Worm (Caenorhabditis elegans) whole organism, young adult: Measurements from ENCODE around the gene F13H10.5.

Source experiments
- C17E4.6 ChIP-seq: fragments of 200-800 bp; sonication (Bioruptor generic); IDR thresholded peaks from 2 replicates; pipeline ENCODE4 v1.3.6; 2022; ENCODE audit warnings: missing genetic modification reagents, missing genetic modification characterization, missing compliant biosample characterization
- F10E7.11 ChIP-seq: sonication (generic microtip); optimal IDR thresholded peaks from 2 replicates; lab custom pipeline; 2017; ENCODE audit warnings: mild to moderate bottlenecking, missing genetic modification characterization, moderate library complexity, missing compliant biosample characterization
- F22D6.2 ChIP-seq: sonication (generic microtip); optimal IDR thresholded peaks from 2 replicates; lab custom pipeline; 2016; ENCODE audit warnings: mild to moderate bottlenecking, missing genetic modification characterization, missing compliant biosample characterization
- F23B12.7 ChIP-seq: sonication (generic microtip); optimal IDR thresholded peaks from 2 replicates; lab custom pipeline; 2017; ENCODE audit warnings: missing genetic modification characterization, mild to moderate bottlenecking, missing compliant biosample characterization, antibody characterized with exemption, moderate library complexity; ENCODE audit not compliant: insufficient read depth
- F39B2.1 ChIP-seq: fragments of 200-800 bp; sonication (Bioruptor generic); IDR thresholded peaks from 2 replicates; pipeline ENCODE4 v1.3.6; 2022; ENCODE audit warnings: missing genetic modification reagents, missing genetic modification characterization, missing compliant biosample characterization
- F49E8.2 ChIP-seq: sonication (generic microtip); optimal IDR thresholded peaks from 3 replicates; lab custom pipeline; 2017; ENCODE audit warnings: missing genetic modification characterization, mild to moderate bottlenecking, missing compliant biosample characterization, antibody characterized with exemption, moderate library complexity; ENCODE audit not compliant: insufficient read depth
- F57C9.4 ChIP-seq: sonication (generic microtip); optimal IDR thresholded peaks from 2 replicates; lab custom pipeline; 2017; ENCODE audit warnings: mild to moderate bottlenecking, missing genetic modification characterization, missing compliant biosample characterization
- Y56A3A.18 ChIP-seq: fragments of 200-800 bp; sonication (Bioruptor generic); IDR thresholded peaks from 2 replicates; pipeline ENCODE4 v1.3.6; 2022; ENCODE audit warnings: missing genetic modification reagents, missing genetic modification characterization, missing compliant biosample characterization
- ccch-3 ChIP-seq: fragments of 200-800 bp; sonication (Bioruptor generic); optimal IDR thresholded peaks from 2 replicates; lab custom pipeline; 2018; ENCODE audit warnings: mild to moderate bottlenecking, missing genetic modification characterization, missing compliant biosample characterization
- cebp-1 ChIP-seq, 2 experiments: fragments of 200-800 bp in 1 of 2; sonication (Bioruptor generic) in 1 of 2; sonication (generic microtip) in 1 of 2; IDR thresholded peaks in 1 of 2; optimal IDR thresholded peaks in 1 of 2; 2 replicates each; pipeline versions ENCODE4 v1.3.6 to Lab custom; 2017 to 2022; ENCODE audit warnings: missing compliant biosample characterization in 2 of 2, missing genetic modification characterization in 2 of 2, mild to moderate bottlenecking in 1 of 2, missing genetic modification reagents in 1 of 2, moderate library complexity in 1 of 2
- egl-18 ChIP-seq: fragments of 200-800 bp; sonication (Bioruptor generic); IDR thresholded peaks from 2 replicates; pipeline ENCODE4 v1.3.6; 2022; ENCODE audit warnings: missing genetic modification reagents, missing genetic modification characterization, missing compliant biosample characterization
- egrh-3 ChIP-seq: fragments of 200-800 bp; sonication (Bioruptor generic); IDR thresholded peaks from 2 replicates; pipeline ENCODE4 v1.3.6; 2022; ENCODE audit warnings: missing genetic modification reagents, missing genetic modification characterization, missing compliant biosample characterization
- ekl-4 ChIP-seq: fragments of 200-800 bp; sonication (Bioruptor generic); IDR thresholded peaks from 2 replicates; pipeline ENCODE4 v1.3.6; 2022; ENCODE audit warnings: missing genetic modification reagents, missing genetic modification characterization, missing compliant biosample characterization
- fkh-3 ChIP-seq: sonication (generic microtip); optimal IDR thresholded peaks from 2 replicates; lab custom pipeline; 2016; ENCODE audit warnings: mild to moderate bottlenecking, missing genetic modification characterization, missing compliant biosample characterization
- hlh-26 ChIP-seq: fragments of 200-800 bp; sonication (Bioruptor generic); conservative IDR thresholded peaks from 2 replicates; pipeline ENCODE4 v1.3.6; 2022; ENCODE audit warnings: missing genetic modification reagents, missing genetic modification characterization, missing compliant biosample characterization
- hsf-1 ChIP-seq: fragments of 200-800 bp; sonication (Bioruptor generic); IDR thresholded peaks from 2 replicates; pipeline ENCODE4 v1.3.6; 2022; ENCODE audit warnings: missing genetic modification reagents, missing genetic modification characterization, missing compliant biosample characterization
- let-526 ChIP-seq: fragments of 200-800 bp; sonication (Bioruptor generic); IDR thresholded peaks from 2 replicates; pipeline ENCODE4 v1.3.6; 2022; ENCODE audit warnings: missing genetic modification reagents, missing genetic modification characterization, missing compliant biosample characterization
- lin-26 ChIP-seq: fragments of 200-800 bp; sonication (Bioruptor generic); IDR thresholded peaks from 2 replicates; pipeline ENCODE4 v1.3.6; 2022; ENCODE audit warnings: missing genetic modification reagents, missing genetic modification characterization, missing compliant biosample characterization
- lin-35 ChIP-seq, 3 experiments: fragments of 150-350 bp in 2 of 3; sonication (generic microtip) in 1 of 3; optimal IDR thresholded peaks; 2 replicates each; lab custom pipeline; 2014 to 2018; ENCODE audit warnings: missing biosample characterization in 3 of 3, missing genetic modification characterization in 3 of 3, missing genetic modification reagents in 3 of 3
- lin-40 ChIP-seq: sonication (generic microtip); optimal IDR thresholded peaks from 2 replicates; lab custom pipeline; 2016; ENCODE audit warnings: missing genetic modification characterization, mild to moderate bottlenecking, missing compliant biosample characterization, missing genotype, missing genetic modification reagents
- madf-10 ChIP-seq: sonication (generic microtip); optimal IDR thresholded peaks from 2 replicates; lab custom pipeline; 2016; ENCODE audit warnings: mild to moderate bottlenecking, missing genetic modification characterization, missing compliant biosample characterization
- mel-28 ChIP-seq: sonication (generic microtip); optimal IDR thresholded peaks from 2 replicates; lab custom pipeline; 2016; ENCODE audit warnings: borderline replicate concordance, mild to moderate bottlenecking, missing genetic modification characterization, missing compliant biosample characterization
- mes-4 ChIP-seq: sonication (generic microtip); optimal IDR thresholded peaks from 2 replicates; lab custom pipeline; 2016; ENCODE audit warnings: missing genotype, missing genetic modification characterization, missing compliant biosample characterization
- nhr-120 ChIP-seq: fragments of 200-800 bp; sonication (Bioruptor generic); IDR thresholded peaks from 2 replicates; pipeline ENCODE4 v1.3.6; 2022; ENCODE audit warnings: missing genetic modification characterization, missing compliant biosample characterization
- nhr-80 ChIP-seq: sonication (generic microtip); optimal IDR thresholded peaks from 2 replicates; lab custom pipeline; 2016; ENCODE audit warnings: missing genetic modification characterization, missing compliant biosample characterization
- nhr-90 ChIP-seq: sonication (generic microtip); optimal IDR thresholded peaks from 2 replicates; lab custom pipeline; 2016; ENCODE audit warnings: missing genotype, mild to moderate bottlenecking, missing genetic modification characterization, missing compliant biosample characterization
- pbrm-1 ChIP-seq: fragments of 200-800 bp; sonication (Bioruptor generic); IDR thresholded peaks from 2 replicates; pipeline ENCODE4 v1.3.6; 2022; ENCODE audit warnings: missing genetic modification reagents, missing genetic modification characterization, missing compliant biosample characterization
- rcor-1 ChIP-seq: fragments of 200-800 bp; sonication (Bioruptor generic); IDR thresholded peaks from 2 replicates; pipeline ENCODE4 v1.3.6; 2022; ENCODE audit warnings: missing genetic modification reagents, missing genetic modification characterization, missing compliant biosample characterization
- sdz-38 ChIP-seq: sonication (generic microtip); optimal IDR thresholded peaks from 2 replicates; lab custom pipeline; 2016; ENCODE audit warnings: missing genotype, missing genetic modification characterization, missing compliant biosample characterization
- tbp1 ChIP-seq: fragments of 200-800 bp; sonication (Bioruptor generic); optimal IDR thresholded peaks from 2 replicates; lab custom pipeline; 2018; ENCODE audit warnings: mild to moderate bottlenecking, missing genetic modification characterization, missing compliant biosample characterization
- tbx-9 ChIP-seq: sonication (generic microtip); optimal IDR thresholded peaks from 2 replicates; lab custom pipeline; 2016; ENCODE audit warnings: borderline replicate concordance, missing genetic modification characterization, inconsistent platforms, missing compliant biosample characterization
- unc-62 ChIP-seq: fragments of 150-350 bp; optimal IDR thresholded peaks from 2 replicates; lab custom pipeline; 2014; ENCODE audit warnings: missing biosample characterization, missing genetic modification reagents, missing genetic modification characterization
- zim-3 ChIP-seq: sonication (generic microtip); optimal IDR thresholded peaks from 2 replicates; lab custom pipeline; 2017; ENCODE audit warnings: mild to moderate bottlenecking, missing genetic modification characterization, moderate library complexity, missing compliant biosample characterization
- ztf-25 ChIP-seq: fragments of 200-800 bp; sonication (Bioruptor generic); IDR thresholded peaks from 2 replicates; pipeline ENCODE4 v1.3.6; 2022; ENCODE audit warnings: missing genetic modification reagents, missing genetic modification characterization, missing compliant biosample characterization
- ztf-28 ChIP-seq: fragments of 200-800 bp; sonication (Bioruptor generic); IDR thresholded peaks from 2 replicates; pipeline ENCODE4 v1.3.6; 2022; ENCODE audit warnings: missing genetic modification reagents, missing genetic modification characterization, missing compliant biosample characterization

The F13H10.5 gene

ce11 chrIV:10990699-10991098 lies at the start of gene F13H10.5:
TSS of gene F13H10.5 (plus strand) at chrIV:10990999.
- TF ChIP-seq mes-4 (tag; lab: Kevin White, UChicago) (no peak), fkh-3 (tag; lab: Kevin White, UChicago) (no peak), C17E4.6 (GFP tag; lab: Robert Waterston, UW) (no peak), ztf-25 (GFP tag; lab: Robert Waterston, UW) (no peak), F23B12.7 (tag; lab: Kevin White, UChicago) (no peak), mel-28 (tag; lab: Kevin White, UChicago) (no peak), tbx-9 (tag; lab: Kevin White, UChicago) (no peak), F57C9.4 (tag; lab: Kevin White, UChicago) (no peak), pbrm-1 (no peak), cebp-1 (GFP tag; IDR thresholded peaks at IDR 0.05; lab: Robert Waterston, UW) (no peak), cebp-1 (tag; optimal IDR thresholded peaks at IDR 0.05; lab: Kevin White, UChicago) (no peak), unc-62 (GFP tag; lab: Kevin White, UChicago) (no peak), hlh-26 (GFP tag; lab: Robert Waterston, UW) (no peak), F22D6.2 (tag; lab: Kevin White, UChicago) (no peak), F49E8.2 (tag; lab: Kevin White, UChicago) (no peak), egrh-3 (GFP tag; lab: Robert Waterston, UW) (no peak), ccch-3 (no peak), rcor-1 (GFP tag; lab: Robert Waterston, UW) (no peak), lin-40 (tag; lab: Kevin White, UChicago) (no peak)

ce11 chrIV:10948797-10949196 lies 42.0 kb upstream of the F13H10.5 start, which contains the start of gene Y69E1A.1:
TSS of gene Y69E1A.1 (minus strand) at chrIV:10948897.
- no peak for TF ChIP-seq F49E8.2 (tag; lab: Kevin White, UChicago)
- no peak for TF ChIP-seq let-526 (GFP tag; lab: Robert Waterston, UW)
- TF ChIP-seq nhr-120 (GFP tag; lab: Robert Waterston, UW), result no peak
- no peak for TF ChIP-seq nhr-80 (tag; lab: Kevin White, UChicago)
- no peak for TF ChIP-seq hsf-1 (GFP tag; lab: Robert Waterston, UW)
- TF ChIP-seq madf-10 (tag; lab: Kevin White, UChicago), result no peak
- TF ChIP-seq sdz-38 (tag; lab: Kevin White, UChicago), result no peak
- TF ChIP-seq zim-3 (tag; lab: Kevin White, UChicago), result no peak
- TF ChIP-seq lin-35 (GFP tag; optimal IDR thresholded peaks at IDR 0.05; lab: Kevin White, UChicago), result no peak
- no peak for TF ChIP-seq F10E7.11 (tag; lab: Kevin White, UChicago)
- no peak for TF ChIP-seq ekl-4 (GFP tag; lab: Robert Waterston, UW)
- no peak for TF ChIP-seq tbp1 (GFP tag; lab: Kevin White, UChicago)
- no peak for TF ChIP-seq F39B2.1 (GFP tag; lab: Robert Waterston, UW)
- no peak for TF ChIP-seq mes-4 (tag; lab: Kevin White, UChicago)
- TF ChIP-seq ztf-28, result no peak
- TF ChIP-seq, all 124 proteins: peak for 0

- TF ChIP-seq madf-10 (tag; lab: Kevin White, UChicago) (no peak), F22D6.2 (tag; lab: Kevin White, UChicago) (no peak), nhr-80 (tag; lab: Kevin White, UChicago) (no peak), egl-18 (GFP tag; lab: Robert Waterston, UW) (no peak), Y56A3A.18 (GFP tag; lab: Robert Waterston, UW) (no peak), lin-26 (GFP tag; lab: Robert Waterston, UW) (no peak), nhr-90 (tag; lab: Kevin White, UChicago) (no peak)
These were observed 41.3 kb upstream of the F13H10.5 start, which contains the start of gene nsph-3.1 for ce11 chrIV:10949510-10949909. TSS of gene nsph-3.1 (plus strand) at chrIV:10949810.
